Worm (Caenorhabditis elegans): ENCODE results near the gene htrl-1.

htrl-1 gene

DNA sequence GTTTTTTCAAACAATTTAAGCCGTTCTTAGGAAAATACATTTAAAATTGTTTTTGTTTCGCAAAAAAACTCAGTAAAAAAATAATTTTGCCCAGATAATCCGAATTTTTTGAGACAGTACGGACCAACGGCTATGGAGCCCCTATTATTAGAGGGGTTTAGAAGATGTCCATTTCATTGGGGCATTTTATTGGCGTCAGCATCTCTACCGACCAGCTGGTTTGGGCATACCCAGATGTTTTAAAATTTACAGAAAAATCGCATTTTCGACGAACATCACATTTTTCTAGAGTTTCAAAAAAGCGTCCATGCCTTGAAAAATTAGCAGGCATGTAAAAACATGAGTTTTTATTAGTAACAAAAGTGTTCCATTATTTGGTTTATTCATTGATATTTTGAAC, 45.1 kb upstream of the htrl-1 start:
- TF ChIP-seq irx-1 (tag; optimal IDR thresholded peaks at IDR 0.05) (no peak), jun-1 (tag; optimal IDR thresholded peaks at IDR 0.05) (peak; percentile 7), vab-15 (tag; optimal IDR thresholded peaks at IDR 0.05) (peak; percentile 4), unc-86 (tag; optimal IDR thresholded peaks at IDR 0.05) (no peak), sup-37 (GFP tag; optimal IDR thresholded peaks at IDR 0.05) (no peak), efl-1 (optimal IDR thresholded peaks at IDR 0.05) (peak in 1 of 2 experiments; percentile 3), efl-1 (GFP tag; optimal IDR thresholded peaks at IDR 0.05 in 1 of 2) (no peak), nhr-11 (tag; optimal IDR thresholded peaks at IDR 0.05) (no peak), nhr-85 (tag) (no peak)

DNA sequence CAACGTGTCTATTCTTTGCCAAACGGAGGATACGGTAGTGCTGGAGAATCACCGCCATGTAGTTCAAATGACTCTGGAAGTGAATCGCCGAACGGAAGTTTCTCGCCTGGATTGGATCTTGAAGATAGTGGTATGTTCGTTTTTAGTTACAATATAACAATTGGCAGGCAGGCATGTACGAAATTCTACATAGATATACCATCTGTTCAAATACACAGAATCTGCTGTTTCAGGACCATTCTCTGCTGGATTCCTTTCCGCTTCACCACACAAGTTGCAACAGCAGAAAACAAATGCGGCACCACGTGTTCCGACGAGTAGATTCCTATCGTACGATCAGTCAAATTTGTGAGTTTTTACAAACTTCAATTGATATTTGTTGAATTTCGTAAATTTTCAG, 43.3 kb upstream of the htrl-1 start:
- no peak for TF ChIP-seq vab-15 (tag; optimal IDR thresholded peaks at IDR 0.05)
- no peak for TF ChIP-seq grh-1 (GFP tag; IDR thresholded peaks at IDR 0.05)
- no peak for TF ChIP-seq lir-3 (tag; optimal IDR thresholded peaks at IDR 0.05; ENCODE audit: poor library complexity)
- no peak for TF ChIP-seq efl-3 (GFP tag; optimal IDR thresholded peaks at IDR 0.05)
- TF ChIP-seq efl-1 (optimal IDR thresholded peaks at IDR 0.05), result no peak
- peak in 1 of 2 experiments; percentile 21 for TF ChIP-seq efl-1 (GFP tag; optimal IDR thresholded peaks at IDR 0.05 in 1 of 2)
- TF ChIP-seq ceh-90 (tag; optimal IDR thresholded peaks at IDR 0.05), result no peak

DNA sequence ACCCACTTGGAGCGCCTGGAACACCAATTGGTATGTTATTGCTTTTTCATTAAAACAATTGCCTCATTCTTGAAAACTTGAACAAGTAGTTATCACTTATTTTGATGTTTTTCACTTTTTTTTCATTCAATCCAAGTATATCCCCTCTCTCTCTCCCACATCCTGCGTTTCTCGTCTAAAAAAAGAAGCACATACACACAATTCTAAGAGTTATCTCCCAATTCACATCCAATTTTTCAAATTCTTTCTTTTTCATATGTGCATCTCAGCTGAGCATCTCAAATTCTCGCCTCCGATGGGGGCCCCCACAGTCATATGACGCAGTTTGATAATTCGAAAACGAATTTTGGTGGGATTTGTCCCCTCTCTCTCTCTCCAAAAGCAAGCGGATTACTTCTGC, 40.5 kb upstream of the htrl-1 start:
- TF ChIP-seq isw-1 (GFP tag; IDR thresholded peaks at IDR 0.05) (no peak), lin-14 (GFP tag; optimal IDR thresholded peaks at IDR 0.05) (peak; percentile 62), unc-62 (GFP tag; optimal IDR thresholded peaks at IDR 0.05) (no peak), skn-1 (tag; optimal IDR thresholded peaks at IDR 0.05) (no peak), efl-1 (optimal IDR thresholded peaks at IDR 0.05) (no peak), efl-1 (GFP tag; optimal IDR thresholded peaks at IDR 0.05 in 1 of 2) (peak in 1 of 2 experiments; percentile 83), nhr-85 (tag) (peak; percentile 46)

DNA sequence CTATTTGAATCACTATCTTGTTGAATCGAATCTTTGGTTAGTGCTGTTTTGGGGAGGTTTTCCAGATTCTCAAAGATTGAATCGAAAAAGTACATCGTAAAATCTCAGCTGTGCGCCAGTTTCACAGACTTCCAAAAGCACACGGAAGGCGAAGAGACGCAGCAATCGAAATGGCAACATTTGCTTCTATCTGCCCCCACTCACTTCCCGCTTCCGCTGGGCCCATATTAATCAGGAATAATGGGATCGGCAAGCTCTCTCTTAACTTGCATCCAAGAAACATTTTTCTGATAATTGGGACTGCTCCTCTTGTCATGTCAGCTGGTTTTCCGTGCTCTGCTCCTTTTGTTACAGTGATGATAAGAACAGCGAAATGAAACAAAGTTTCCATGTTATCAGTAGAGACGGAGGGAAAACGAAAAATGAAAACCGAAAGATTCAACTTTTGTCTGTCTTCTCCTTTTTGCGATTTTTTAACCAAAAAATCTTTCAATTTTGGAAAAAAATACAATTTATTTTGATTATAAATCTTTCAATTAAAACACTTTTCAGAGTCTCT, 39.4 kb upstream of the htrl-1 start:
- TF ChIP-seq nhr-237 (tag; optimal IDR thresholded peaks at IDR 0.05) (no peak), nhr-85 (tag) (peak; percentile 34), rnt-1 (tag; optimal IDR thresholded peaks at IDR 0.05) (peak; percentile 67), lin-14 (GFP tag; optimal IDR thresholded peaks at IDR 0.05) (peak; percentile 61), snu-23 (GFP tag; optimal IDR thresholded peaks at IDR 0.05) (peak; percentile 11), elt-2 (tag; optimal IDR thresholded peaks at IDR 0.05) (peak; percentile 66), blmp-1 (tag; optimal IDR thresholded peaks at IDR 0.05) (peak; percentile 51), alr-1 (tag; optimal IDR thresholded peaks at IDR 0.05; ENCODE audit: borderline replicate concordance) (no peak), sox-4 (tag; optimal IDR thresholded peaks at IDR 0.05) (no peak), lsy-2 (tag; optimal IDR thresholded peaks at IDR 0.05) (peak in 1 of 2 experiments; percentile 37), sptf-1 (tag; optimal IDR thresholded peaks at IDR 0.05) (no peak), ceh-90 (tag; optimal IDR thresholded peaks at IDR 0.05) (no peak), nhr-20 (tag; optimal IDR thresholded peaks at IDR 0.05) (peak; percentile 1), efl-1 (optimal IDR thresholded peaks at IDR 0.05) (no peak), efl-1 (GFP tag; optimal IDR thresholded peaks at IDR 0.05 in 1 of 2) (peak in 1 of 2 experiments; percentile 90), nhr-77 (tag; optimal IDR thresholded peaks at IDR 0.05) (no peak), mep-1 (tag; optimal IDR thresholded peaks at IDR 0.05) (peak; percentile 10), unc-30 (tag; optimal IDR thresholded peaks at IDR 0.05) (no peak), nhr-19 (GFP tag; conservative IDR thresholded peaks at IDR 0.05) (peak; percentile 17; the same call in 1 of the 2 replicates), unc-62 (GFP tag; optimal IDR thresholded peaks at IDR 0.05) (no peak), lin-13 (GFP tag; optimal IDR thresholded peaks at IDR 0.05) (no peak), egl-13 (tag; optimal IDR thresholded peaks at IDR 0.05) (no peak), nhr-47 (tag; optimal IDR thresholded peaks at IDR 0.05) (peak; percentile 0), zag-1 (tag; optimal IDR thresholded peaks at IDR 0.05) (no peak), mef-2 (tag; optimal IDR thresholded peaks at IDR 0.05) (no peak), lin-35 (GFP tag; optimal IDR thresholded peaks at IDR 0.05) (peak in 1 of 2 experiments; percentile 38), nhr-71 (tag; optimal IDR thresholded peaks at IDR 0.05) (peak; percentile 55)

Data from whole organism, L1 larva.